Worm (Caenorhabditis elegans): ENCODE results near the gene oac-53.

The oac-53 gene

DNA sequence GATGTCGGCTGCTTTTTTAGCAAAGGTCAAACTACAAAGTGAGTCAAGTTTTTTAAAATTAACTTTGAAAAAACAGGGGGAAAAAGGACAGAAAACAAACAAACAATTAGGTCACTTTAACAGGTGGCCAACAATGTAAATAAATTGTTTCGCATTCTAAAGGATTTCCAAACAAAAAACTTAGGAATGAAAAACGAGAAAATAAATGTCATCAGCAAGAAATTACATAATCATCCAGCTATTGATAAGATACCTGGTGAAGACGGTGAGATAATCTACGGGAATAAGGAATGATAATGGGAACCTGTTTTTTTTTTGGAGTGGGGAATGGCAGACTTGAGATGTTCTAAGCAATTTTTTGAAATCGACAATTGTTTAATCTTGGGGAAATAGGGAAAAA is 31.7 kb downstream of the oac-53 start:
- TF ChIP-seq nhr-23 (tag; optimal IDR thresholded peaks at IDR 0.05) (no peak), elt-3 (tag; optimal IDR thresholded peaks at IDR 0.05) (peak in 1 of 3 experiments; percentile 9), lsy-12 (tag; optimal IDR thresholded peaks at IDR 0.05) (no peak), unc-62 (GFP tag; optimal IDR thresholded peaks at IDR 0.05) (no peak)

DNA sequence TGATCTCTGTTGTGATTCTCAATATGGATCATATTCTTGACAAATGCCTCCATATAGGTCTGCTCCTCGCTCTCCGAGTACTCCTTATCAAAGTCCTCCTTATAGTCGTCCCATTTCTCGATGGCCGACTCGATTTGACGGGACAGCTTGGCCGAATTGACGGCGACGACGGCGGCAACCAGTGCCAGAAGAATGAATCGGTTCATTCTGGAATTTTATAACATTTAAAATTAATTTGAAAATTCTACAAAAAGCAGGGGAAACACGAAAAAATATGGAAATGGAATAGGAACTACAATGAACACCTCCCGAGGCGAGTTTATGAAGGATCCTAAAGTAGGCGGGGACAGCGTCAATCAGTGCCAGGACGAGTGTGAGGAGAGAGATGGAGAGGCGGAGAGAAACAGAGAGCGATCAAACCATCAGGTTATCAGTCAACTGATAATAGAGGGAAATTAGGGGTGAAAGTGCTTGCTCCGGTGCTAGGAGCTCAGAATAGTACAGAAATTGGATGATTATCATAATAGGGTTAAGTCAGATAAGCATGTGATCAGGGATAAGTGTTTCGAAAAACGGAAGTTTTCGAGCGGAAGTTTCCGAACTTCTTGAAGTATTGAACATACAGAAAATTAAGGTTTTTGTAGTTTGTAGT is 32.5 kb downstream of the oac-53 start, which contains the start of gene cpl-1:
TSS of gene cpl-1 (minus strand) at position 207 of the 652 bp plus-strand sequence.
- TF ChIP-seq nhr-77 (tag; optimal IDR thresholded peaks at IDR 0.05), result no peak
- peak; percentile 16 for TF ChIP-seq nfya-1 (tag; optimal IDR thresholded peaks at IDR 0.05; ENCODE audit: insufficient read depth)
- peak; percentile 82 for TF ChIP-seq ama-1 (optimal IDR thresholded peaks at IDR 0.05)
- peak; percentile 77 for TF ChIP-seq pqm-1 (tag; optimal IDR thresholded peaks at IDR 0.05)
- peak; percentile 95 for TF ChIP-seq elt-2 (tag; optimal IDR thresholded peaks at IDR 0.05)
- no peak for TF ChIP-seq hmg-11 (tag; optimal IDR thresholded peaks at IDR 0.05)
- peak; percentile 69 for TF ChIP-seq jun-1 (tag; optimal IDR thresholded peaks at IDR 0.05)

DNA sequence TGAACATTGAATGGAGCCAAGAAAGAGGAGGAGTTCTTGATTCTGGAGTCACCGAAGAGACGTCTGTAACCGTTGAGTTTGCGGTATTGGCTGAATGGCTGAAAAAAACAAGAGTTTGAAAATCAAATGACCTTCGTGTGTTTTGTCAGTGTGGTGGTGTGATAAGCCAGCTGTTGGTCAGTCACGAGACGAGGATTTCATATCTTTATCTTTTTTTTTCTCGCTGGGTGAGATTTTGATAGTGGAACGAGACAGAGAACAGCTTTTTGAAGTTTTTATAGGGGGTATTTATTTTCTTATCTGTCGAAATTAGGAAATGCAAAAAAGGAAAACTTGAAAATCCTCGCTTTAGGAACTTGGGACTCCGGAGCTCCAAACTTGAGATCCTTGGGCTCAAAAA is 33.3 kb downstream of the oac-53 start:
- TF ChIP-seq ama-1 (optimal IDR thresholded peaks at IDR 0.05), result peak; percentile 42
- TF ChIP-seq ceh-28 (tag; optimal IDR thresholded peaks at IDR 0.05), result peak; percentile 7
- TF ChIP-seq egl-27 (tag; optimal IDR thresholded peaks at IDR 0.05), result no peak
- no peak for TF ChIP-seq jun-1 (tag; optimal IDR thresholded peaks at IDR 0.05)
- TF ChIP-seq nfya-1 (tag; optimal IDR thresholded peaks at IDR 0.05; ENCODE audit: insufficient read depth), result peak; percentile 5
- TF ChIP-seq nhr-43 (tag; optimal IDR thresholded peaks at IDR 0.05; ENCODE audit: poor library complexity, severe bottlenecking), result peak; percentile 53
- TF ChIP-seq pqm-1 (tag; optimal IDR thresholded peaks at IDR 0.05), result no peak

DNA sequence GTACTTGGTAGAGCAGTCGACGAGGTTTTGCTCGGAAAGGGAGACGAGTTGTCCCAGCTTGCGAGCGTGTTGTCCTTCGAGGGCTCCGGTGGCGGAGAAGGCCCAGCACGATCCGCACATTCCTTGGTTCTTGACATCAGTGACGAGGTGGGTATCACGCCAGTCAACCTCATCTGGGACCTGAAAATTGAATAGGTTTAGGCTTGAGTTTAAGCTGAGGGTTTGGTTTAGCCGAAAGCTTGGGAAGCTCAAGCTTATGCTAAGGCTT is 34.0 kb downstream of the oac-53 start:
- TF ChIP-seq aly-2 (tag; optimal IDR thresholded peaks at IDR 0.05) (no peak), lin-39 (tag; optimal IDR thresholded peaks at IDR 0.05) (no peak), zag-1 (tag; optimal IDR thresholded peaks at IDR 0.05) (no peak)

DNA sequence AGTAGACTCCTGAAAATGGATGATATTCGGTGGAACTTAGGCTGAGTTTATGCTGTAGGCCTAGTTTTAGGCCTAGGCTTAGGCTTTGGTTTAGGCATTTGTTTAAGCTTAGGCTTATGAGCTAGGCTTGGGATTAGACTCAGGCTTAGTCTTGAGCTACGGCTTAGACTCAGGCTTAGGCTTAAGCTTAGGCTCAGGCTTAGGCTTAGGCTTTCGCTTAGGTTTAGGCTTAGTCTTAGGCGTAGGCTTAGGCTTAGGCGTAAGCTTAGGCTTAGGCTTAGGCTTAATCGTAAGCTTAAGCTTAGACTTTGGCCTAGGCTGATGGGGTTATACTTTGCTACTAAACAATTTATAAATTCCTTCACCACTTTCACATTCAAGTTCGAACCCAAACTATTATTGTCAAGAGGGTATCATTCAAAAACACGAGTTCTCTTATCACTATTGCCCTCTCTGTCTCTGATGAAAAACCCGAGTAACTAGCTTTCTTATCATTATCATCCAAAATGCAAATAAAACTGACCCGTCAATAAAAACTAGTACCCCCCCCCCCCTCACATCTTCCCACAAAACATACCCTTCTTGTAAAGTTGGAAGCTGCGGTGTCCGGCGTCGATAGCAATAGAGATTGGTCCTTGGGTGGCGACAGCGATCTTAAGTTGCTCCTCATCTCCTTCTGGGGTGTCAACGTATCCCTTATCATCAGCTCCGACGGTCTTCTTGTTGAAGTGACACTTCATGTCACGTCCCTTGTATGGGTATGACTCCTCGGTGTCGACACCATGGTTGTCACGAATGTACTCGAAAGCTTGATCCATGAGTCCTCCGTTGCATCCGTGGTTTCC is 34.6 kb downstream of the oac-53 start:
- no peak for TF ChIP-seq aly-2 (tag; optimal IDR thresholded peaks at IDR 0.05)
- no peak for TF ChIP-seq ztf-11 (tag; optimal IDR thresholded peaks at IDR 0.05)
- no peak for TF ChIP-seq fkh-2 (tag; optimal IDR thresholded peaks at IDR 0.05)
- no peak for TF ChIP-seq nhr-12 (tag; optimal IDR thresholded peaks at IDR 0.05)
- TF ChIP-seq pqm-1 (tag; optimal IDR thresholded peaks at IDR 0.05), result peak; percentile 44
- no peak for TF ChIP-seq elt-3 (tag; optimal IDR thresholded peaks at IDR 0.05)
- no peak for TF ChIP-seq nhr-77 (tag; optimal IDR thresholded peaks at IDR 0.05)
- no peak for TF ChIP-seq lin-15B (tag; optimal IDR thresholded peaks at IDR 0.05)
- TF ChIP-seq ceh-9 (tag; optimal IDR thresholded peaks at IDR 0.05), result no peak
- no peak for TF ChIP-seq nhr-67 (tag; optimal IDR thresholded peaks at IDR 0.05)
- peak; percentile 56 for TF ChIP-seq nhr-43 (tag; optimal IDR thresholded peaks at IDR 0.05; ENCODE audit: poor library complexity, severe bottlenecking)
- TF ChIP-seq fkh-10 (GFP tag; optimal IDR thresholded peaks at IDR 0.05), result no peak
- TF ChIP-seq nhr-11 (tag; optimal IDR thresholded peaks at IDR 0.05), result no peak
- TF ChIP-seq unc-62 (GFP tag; optimal IDR thresholded peaks at IDR 0.05), result no peak
- no peak for TF ChIP-seq snpc-4 (tag; optimal IDR thresholded peaks at IDR 0.05)
- peak; percentile 55 for TF ChIP-seq ama-1 (optimal IDR thresholded peaks at IDR 0.05)
- TF ChIP-seq daf-12 (tag; optimal IDR thresholded peaks at IDR 0.05), result no peak
- TF ChIP-seq tbx-2 (tag; optimal IDR thresholded peaks at IDR 0.05), result no peak
- no peak for TF ChIP-seq lsy-12 (tag; optimal IDR thresholded peaks at IDR 0.05)
- no peak for TF ChIP-seq egl-5 (tag; optimal IDR thresholded peaks at IDR 0.05)
- no peak for TF ChIP-seq ceh-82 (tag; optimal IDR thresholded peaks at IDR 0.05)
- no peak for TF ChIP-seq ztf-4 (tag; optimal IDR thresholded peaks at IDR 0.05)
- TF ChIP-seq mdl-1 (tag; optimal IDR thresholded peaks at IDR 0.05), result no peak
- no peak for TF ChIP-seq sea-2 (GFP tag; optimal IDR thresholded peaks at IDR 0.05)
- no peak for TF ChIP-seq nhr-76 (tag; optimal IDR thresholded peaks at IDR 0.05)
- no peak for TF ChIP-seq nhr-23 (tag; optimal IDR thresholded peaks at IDR 0.05)
- peak; percentile 82 for TF ChIP-seq elt-2 (tag; optimal IDR thresholded peaks at IDR 0.05)
- no peak for TF ChIP-seq hmg-11 (tag; optimal IDR thresholded peaks at IDR 0.05)
- TF ChIP-seq unc-39 (tag; optimal IDR thresholded peaks at IDR 0.05), result no peak
- no peak for TF ChIP-seq jun-1 (tag; optimal IDR thresholded peaks at IDR 0.05)
- no peak for TF ChIP-seq mml-1 (tag; optimal IDR thresholded peaks at IDR 0.05)
- no peak for TF ChIP-seq nhr-28 (tag; optimal IDR thresholded peaks at IDR 0.05)
- TF ChIP-seq zag-1 (tag; optimal IDR thresholded peaks at IDR 0.05), result no peak
- TF ChIP-seq pha-4 (tag; optimal IDR thresholded peaks at IDR 0.05), result peak; percentile 30
- TF ChIP-seq ceh-16 (tag; optimal IDR thresholded peaks at IDR 0.05), result no peak
- TF ChIP-seq nhr-237 (tag; optimal IDR thresholded peaks at IDR 0.05), result no peak
- no peak for TF ChIP-seq ceh-28 (tag; optimal IDR thresholded peaks at IDR 0.05)
- TF ChIP-seq eor-1 (tag; optimal IDR thresholded peaks at IDR 0.05), result no peak
